Fruit fly (Drosophila melanogaster): ENCODE data around the gene Rpt2.

Rpt2 gene

DNA sequence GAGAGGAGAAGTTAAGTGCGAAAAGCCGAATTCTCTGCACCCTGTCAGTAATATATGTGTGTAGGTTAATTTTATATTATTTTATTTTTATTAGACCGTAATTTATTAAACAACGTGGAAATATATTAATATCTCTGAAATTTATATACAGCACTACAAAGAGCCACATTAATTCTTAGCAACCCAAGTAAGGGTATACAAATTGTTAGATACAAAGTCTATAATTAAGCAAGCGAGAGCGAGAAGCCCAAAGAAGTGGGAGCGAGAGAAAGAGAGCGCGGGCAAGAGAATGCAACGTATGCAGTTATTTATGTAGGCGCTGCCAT is 44.3 kb downstream of the Rpt2 start (continued):
- TF ChIP-seq disco-r (GFP tag; optimal IDR thresholded peaks at IDR 0.05) (no peak), ase (GFP tag; IDR thresholded peaks at IDR 0.05) (peak; percentile 90), CG33557 (GFP tag; optimal IDR thresholded peaks at IDR 0.05) (peak; percentile 97), Side (GFP tag; optimal IDR thresholded peaks at IDR 0.05) (no peak), CG10979 (tag; optimal IDR thresholded peaks at IDR 0.05) (peak; percentile 99), D (optimal IDR thresholded peaks at IDR 0.05) (no peak), D (GFP tag; optimal IDR thresholded peaks at IDR 0.05) (peak; percentile 95), Lhr (GFP tag; optimal IDR thresholded peaks at IDR 0.05) (peak; percentile 86), pum (GFP tag; optimal IDR thresholded peaks at IDR 0.05) (peak; percentile 61), CG16863 (GFP tag; optimal IDR thresholded peaks at IDR 0.05) (peak; percentile 27), ash1 (GFP tag; optimal IDR thresholded peaks at IDR 0.05) (no peak), CG32767 (GFP tag; IDR thresholded peaks at IDR 0.05) (peak; percentile 92), tna (GFP tag; IDR thresholded peaks at IDR 0.05; ENCODE audit: partially characterized antibody) (no peak), CG31224 (GFP tag; IDR thresholded peaks at IDR 0.05) (peak; percentile 77), crc (GFP tag; optimal IDR thresholded peaks at IDR 0.05) (no peak), CG13287 (GFP tag; IDR thresholded peaks at IDR 0.05; ENCODE audit: partially characterized antibody) (no peak), CG14014 (GFP tag; IDR thresholded peaks at IDR 0.05) (peak; percentile 90), Asciz (GFP tag; optimal IDR thresholded peaks at IDR 0.05) (peak; percentile 92), CG10565 (GFP tag; optimal IDR thresholded peaks at IDR 0.05) (peak; percentile 76), CG1603 (tag; optimal IDR thresholded peaks at IDR 0.05) (peak; percentile 79), Rfx (GFP tag; IDR thresholded peaks at IDR 0.05) (peak; percentile 83), Spps (tag; optimal IDR thresholded peaks at IDR 0.05) (peak; percentile 97), Deaf1 (tag; optimal IDR thresholded peaks at IDR 0.05) (peak; percentile 72), Scr (GFP tag; IDR thresholded peaks at IDR 0.05; ENCODE audit: partially characterized antibody) (no peak), CG30403 (GFP tag; optimal IDR thresholded peaks at IDR 0.05) (peak; percentile 89), lab (GFP tag; optimal IDR thresholded peaks at IDR 0.05) (peak; percentile 90), Jarid2 (GFP tag; optimal IDR thresholded peaks at IDR 0.05) (peak; percentile 71), CG12391 (tag; optimal IDR thresholded peaks at IDR 0.05) (peak; percentile 97), CG10543 (GFP tag; optimal IDR thresholded peaks at IDR 0.05) (no peak), Doc2 (GFP tag; IDR thresholded peaks at IDR 0.05) (no peak), jing (GFP tag; optimal IDR thresholded peaks at IDR 0.05) (peak; percentile 76), CG4820 (GFP tag; optimal IDR thresholded peaks at IDR 0.05) (peak; percentile 91), Hr51 (GFP tag; optimal IDR thresholded peaks at IDR 0.05) (peak; percentile 61 to 88), NFAT (GFP tag; IDR thresholded peaks at IDR 0.05) (peak; percentile 42; the same call in 1 of the 2 replicates), Ssrp (tag; optimal IDR thresholded peaks at IDR 0.05) (peak; percentile 97), Nf-YA (GFP tag; IDR thresholded peaks at IDR 0.05) (peak; percentile 84), CG6272 (GFP tag; IDR thresholded peaks at IDR 0.05) (peak; percentile 88), CG8478 (optimal IDR thresholded peaks at IDR 0.05) (no peak), CG8290 (GFP tag; optimal IDR thresholded peaks at IDR 0.05) (peak; percentile 84), CG8290 (tag; optimal IDR thresholded peaks at IDR 0.05) (peak in 1 of 2 experiments; percentile 77), da (GFP tag; optimal IDR thresholded peaks at IDR 0.05) (no peak), B-H2 (GFP tag; optimal IDR thresholded peaks at IDR 0.05) (no peak), CG2202 (tag; optimal IDR thresholded peaks at IDR 0.05) (peak; percentile 96), dmrt99B (tag; optimal IDR thresholded peaks at IDR 0.05) (peak; percentile 94), lbe (GFP tag; optimal IDR thresholded peaks at IDR 0.05) (peak; percentile 86), CG11398 (GFP tag; optimal IDR thresholded peaks at IDR 0.05) (no peak), corto (GFP tag; optimal IDR thresholded peaks at IDR 0.05) (peak; percentile 66), CG14860 (GFP tag; IDR thresholded peaks at IDR 0.05; ENCODE audit: partially characterized antibody) (no peak), C15 (GFP tag; IDR thresholded peaks at IDR 0.05) (peak; percentile 75; the same call in 1 of the 3 replicates), Elba2 (GFP tag; optimal IDR thresholded peaks at IDR 0.05) (no peak), mirr (GFP tag; optimal IDR thresholded peaks at IDR 0.05) (no peak), Hand (GFP tag; optimal IDR thresholded peaks at IDR 0.05) (no peak)

Data from whole organism, embryonic.